Worm (Caenorhabditis elegans): ENCODE results near the gene hpo-34.

DNA sequence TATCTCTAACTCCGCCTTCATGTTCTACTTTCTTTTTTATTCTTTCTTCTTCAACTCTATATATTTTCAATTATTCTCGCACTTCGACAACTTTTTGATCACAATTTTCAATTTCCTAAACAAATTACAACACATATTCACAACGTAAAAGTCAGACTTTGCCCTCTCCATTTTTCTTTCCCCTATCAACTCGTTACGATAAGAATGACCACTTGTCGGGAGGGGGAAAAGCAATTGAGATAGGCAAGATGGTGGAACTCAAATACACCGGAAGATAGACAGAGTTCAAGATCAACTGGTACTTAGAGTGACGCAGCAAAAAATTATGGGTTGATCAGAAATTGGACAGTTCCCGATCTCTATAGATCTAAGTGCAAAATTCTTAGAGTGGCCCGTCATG is 36.2 kb upstream of the hpo-34 start:
- no peak for TF ChIP-seq zim-3 (tag; optimal IDR thresholded peaks at IDR 0.05)
- TF ChIP-seq Y79H2A.3 (GFP tag; conservative IDR thresholded peaks at IDR 0.05), result no peak
- TF ChIP-seq ama-1 (optimal IDR thresholded peaks at IDR 0.05), result no peak
- TF ChIP-seq ama-1 (GFP tag; optimal IDR thresholded peaks at IDR 0.05), result no peak
- TF ChIP-seq pha-4 (tag; optimal IDR thresholded peaks at IDR 0.05), result no peak
- no peak for TF ChIP-seq nfya-1 (tag; optimal IDR thresholded peaks at IDR 0.05; ENCODE audit: borderline replicate concordance, insufficient read depth)
- TF ChIP-seq nfyb-1 (GFP tag; IDR thresholded peaks at IDR 0.05), result no peak

All from whole organism, young adult.